Worm (Caenorhabditis elegans) whole organism, L2 larva: Measurements from ENCODE around the gene nspc-19.
"Not testable (repeated sequence)": the region's sequence is repeated elsewhere in the genome, so short reads cannot be mapped to it uniquely, and the experiment has no call there.

Experiments used
- C34F6.9 ChIP-seq: fragments of 150-350 bp; optimal IDR thresholded peaks from 2 replicates; lab custom pipeline; 2014; ENCODE audit warnings: missing biosample characterization, missing genetic modification characterization
- F13H6.1 ChIP-seq: sonication (generic microtip); optimal IDR thresholded peaks from 2 replicates; lab custom pipeline; 2016; ENCODE audit warnings: missing genetic modification characterization, missing compliant biosample characterization
- R02D3.7 ChIP-seq: fragments of 150-350 bp; optimal IDR thresholded peaks from 2 replicates; lab custom pipeline; 2014; ENCODE audit warnings: missing biosample characterization, missing genetic modification characterization
- Y55F3AM.14 ChIP-seq: fragments of 200-800 bp; sonication (Bioruptor generic); optimal IDR thresholded peaks from 2 replicates; lab custom pipeline; 2018; ENCODE audit warnings: mild to moderate bottlenecking, missing genetic modification characterization, missing compliant biosample characterization
- ZK546.5 ChIP-seq: sonication (generic microtip); optimal IDR thresholded peaks from 2 replicates; lab custom pipeline; 2017; ENCODE audit warnings: missing biosample characterization, missing genetic modification characterization
- alr-1 ChIP-seq: fragments of 150-350 bp; optimal IDR thresholded peaks from 2 replicates; lab custom pipeline; 2014; ENCODE audit warnings: missing biosample characterization, missing genetic modification characterization
- aly-2 ChIP-seq: fragments of 150-350 bp; optimal IDR thresholded peaks from 2 replicates; lab custom pipeline; 2014; ENCODE audit warnings: missing biosample characterization, missing genetic modification characterization
- ama-1 ChIP-seq: fragments of 150-350 bp; optimal IDR thresholded peaks from 2 replicates; lab custom pipeline; 2018; ENCODE audit warnings: inconsistent platforms
- blmp-1 ChIP-seq: sonication (generic microtip); optimal IDR thresholded peaks from 2 replicates; lab custom pipeline; 2017; ENCODE audit warnings: missing genetic modification characterization, mild to moderate bottlenecking, missing compliant biosample characterization, antibody characterized with exemption, moderate library complexity; ENCODE audit not compliant: insufficient read depth
- ceh-16 ChIP-seq: fragments of 150-350 bp; optimal IDR thresholded peaks from 2 replicates; lab custom pipeline; 2014; ENCODE audit warnings: missing biosample characterization, missing genetic modification characterization
- ceh-82 ChIP-seq: fragments of 150-350 bp; optimal IDR thresholded peaks from 2 replicates; lab custom pipeline; 2014; ENCODE audit warnings: missing biosample characterization, missing genetic modification characterization
- crh-2 ChIP-seq: sonication (generic microtip); optimal IDR thresholded peaks from 2 replicates; lab custom pipeline; 2017; ENCODE audit warnings: missing biosample characterization, missing genetic modification characterization
- dmd-4 ChIP-seq: sonication (generic microtip); optimal IDR thresholded peaks from 2 replicates; lab custom pipeline; 2017; ENCODE audit warnings: missing biosample characterization, missing genetic modification characterization
- egl-27 ChIP-seq: sonication (generic microtip); optimal IDR thresholded peaks from 3 replicates; lab custom pipeline; 2017; ENCODE audit warnings: missing biosample characterization, missing genetic modification reagents, missing genetic modification characterization
- elt-1 ChIP-seq: fragments of 150-350 bp; optimal IDR thresholded peaks from 2 replicates; lab custom pipeline; 2014; ENCODE audit warnings: missing biosample characterization, missing genetic modification characterization
- elt-3 ChIP-seq: sonication (generic microtip); optimal IDR thresholded peaks from 2 replicates; lab custom pipeline; 2017; ENCODE audit warnings: missing biosample characterization, missing genetic modification characterization
- fos-1 ChIP-seq: fragments of 150-350 bp; optimal IDR thresholded peaks from 2 replicates; lab custom pipeline; 2014; ENCODE audit warnings: missing biosample characterization, missing genetic modification characterization
- gmeb-1 ChIP-seq: fragments of 150-350 bp; optimal IDR thresholded peaks from 2 replicates; lab custom pipeline; 2014; ENCODE audit warnings: missing biosample characterization, missing genetic modification characterization
- lin-11 ChIP-seq: fragments of 150-350 bp; sonication (generic microtip); optimal IDR thresholded peaks from 2 replicates; lab custom pipeline; 2014; ENCODE audit warnings: missing biosample characterization, missing genetic modification characterization, inconsistent platforms, mixed read lengths
- lin-13 ChIP-seq: fragments of 150-350 bp; optimal IDR thresholded peaks from 2 replicates; lab custom pipeline; 2014; ENCODE audit warnings: missing biosample characterization, missing genetic modification reagents, missing genetic modification characterization
- lin-39 ChIP-seq: fragments of 150-350 bp; optimal IDR thresholded peaks from 2 replicates; lab custom pipeline; 2014; ENCODE audit warnings: missing biosample characterization, missing genetic modification reagents, missing genetic modification characterization
- lsy-2 ChIP-seq, 2 experiments: fragments of 150-350 bp in 1 of 2; sonication (generic microtip) in 1 of 2; optimal IDR thresholded peaks; 2 replicates each; lab custom pipeline; 2014 to 2017; ENCODE audit warnings: missing biosample characterization in 2 of 2, missing genetic modification characterization in 2 of 2
- mab-5 ChIP-seq: fragments of 150-350 bp; optimal IDR thresholded peaks from 2 replicates; lab custom pipeline; 2014; ENCODE audit warnings: missing biosample characterization, missing genetic modification characterization
- mbf-1 ChIP-seq: sonication (generic microtip); optimal IDR thresholded peaks from 2 replicates; lab custom pipeline; 2017; ENCODE audit warnings: missing biosample characterization, missing genetic modification characterization
- mdl-1 ChIP-seq, 2 experiments: fragments of 150-350 bp in 1 of 2; sonication (generic microtip) in 1 of 2; optimal IDR thresholded peaks; 2 replicates each; lab custom pipeline; 2017; ENCODE audit warnings: missing biosample characterization in 2 of 2, missing genetic modification characterization in 2 of 2
- nhr-10 ChIP-seq: sonication (generic microtip); optimal IDR thresholded peaks from 2 replicates; lab custom pipeline; 2017; ENCODE audit warnings: missing biosample characterization, missing genetic modification characterization
- nhr-12 ChIP-seq: fragments of 150-350 bp; optimal IDR thresholded peaks from 2 replicates; lab custom pipeline; 2014; ENCODE audit warnings: missing biosample characterization, missing genetic modification characterization
- nhr-129 ChIP-seq: fragments of 150-350 bp; optimal IDR thresholded peaks from 2 replicates; lab custom pipeline; 2014; ENCODE audit warnings: missing biosample characterization, missing genetic modification characterization
- nhr-21 ChIP-seq: fragments of 150-350 bp; optimal IDR thresholded peaks from 2 replicates; lab custom pipeline; 2014; ENCODE audit warnings: missing biosample characterization, missing genetic modification characterization
- nhr-23 ChIP-seq: fragments of 150-350 bp; optimal IDR thresholded peaks from 2 replicates; lab custom pipeline; 2014; ENCODE audit warnings: missing biosample characterization, missing genetic modification reagents, missing genetic modification characterization
- nhr-237 ChIP-seq: fragments of 150-350 bp; optimal IDR thresholded peaks from 2 replicates; lab custom pipeline; 2014; ENCODE audit warnings: missing biosample characterization, missing genetic modification characterization
- nhr-25 ChIP-seq: fragments of 150-350 bp; sonication (generic microtip); optimal IDR thresholded peaks from 3 replicates; lab custom pipeline; 2014; ENCODE audit warnings: missing biosample characterization, missing genetic modification characterization
- nhr-6 ChIP-seq: fragments of 150-350 bp; optimal IDR thresholded peaks from 2 replicates; lab custom pipeline; 2014; ENCODE audit warnings: missing biosample characterization, missing genetic modification characterization
- nhr-77 ChIP-seq: fragments of 150-350 bp; optimal IDR thresholded peaks from 2 replicates; lab custom pipeline; 2014; ENCODE audit warnings: missing biosample characterization, missing genetic modification characterization
- peb-1 ChIP-seq: fragments of 150-350 bp; optimal IDR thresholded peaks from 2 replicates; lab custom pipeline; 2014; ENCODE audit warnings: missing biosample characterization, missing genetic modification characterization
- sem-4 ChIP-seq: fragments of 150-350 bp; optimal IDR thresholded peaks from 2 replicates; lab custom pipeline; 2014; ENCODE audit warnings: missing biosample characterization, missing genetic modification reagents, missing genetic modification characterization
- skn-1 ChIP-seq: sonication (generic microtip); optimal IDR thresholded peaks from 2 replicates; lab custom pipeline; 2017; ENCODE audit warnings: missing biosample characterization, missing genetic modification characterization
- sma-3 ChIP-seq: sonication (generic microtip); optimal IDR thresholded peaks from 2 replicates; lab custom pipeline; 2016; ENCODE audit warnings: missing genetic modification reagents, missing genetic modification characterization, missing compliant biosample characterization
- snpc-4 ChIP-seq: fragments of 150-350 bp; optimal IDR thresholded peaks from 2 replicates; lab custom pipeline; 2014; ENCODE audit warnings: missing biosample characterization, missing genetic modification characterization
- unc-39 ChIP-seq: fragments of 150-350 bp; optimal IDR thresholded peaks from 2 replicates; lab custom pipeline; 2014; ENCODE audit warnings: missing biosample characterization, missing genetic modification characterization
- unc-55 ChIP-seq: fragments of 150-350 bp; sonication (generic microtip); optimal IDR thresholded peaks from 3 replicates; lab custom pipeline; 2014; ENCODE audit warnings: missing biosample characterization, missing genetic modification reagents, missing genetic modification characterization
- unc-62 ChIP-seq: fragments of 150-350 bp; optimal IDR thresholded peaks from 2 replicates; lab custom pipeline; 2014; ENCODE audit warnings: missing biosample characterization, missing genetic modification reagents, missing genetic modification characterization
- zag-1 ChIP-seq: fragments of 150-350 bp; optimal IDR thresholded peaks from 2 replicates; lab custom pipeline; 2014; ENCODE audit warnings: missing biosample characterization, missing genetic modification characterization

nspc-19 gene

DNA sequence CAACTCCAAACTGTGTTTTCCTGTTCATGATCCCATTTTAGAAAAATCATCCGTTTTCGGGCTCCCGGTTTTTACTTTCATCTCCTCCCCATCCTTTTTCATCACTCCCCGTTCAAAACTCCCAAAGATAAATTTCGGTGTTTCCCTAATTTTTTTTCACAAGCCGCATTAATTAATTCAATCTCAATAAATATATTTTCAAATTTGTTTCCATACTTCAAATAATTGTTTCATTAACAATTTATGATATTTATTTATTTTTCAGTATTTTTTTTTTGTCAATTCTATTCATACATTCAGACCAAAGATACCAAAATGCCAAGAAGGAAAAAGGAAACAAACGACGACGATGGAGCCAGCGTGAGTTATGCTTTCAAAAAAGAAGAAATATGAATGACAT, 8.0 kb upstream of the nspc-19 start, which contains the start of gene D1025.1:
TSS of gene D1025.1 (plus strand) at position 301 of the 400 bp plus-strand sequence.
- no peak for TF ChIP-seq gmeb-1 (tag; lab: Kevin White, UChicago)
- no peak for TF ChIP-seq skn-1 (tag; lab: Kevin White, UChicago)
- no peak for TF ChIP-seq zag-1 (tag; lab: Kevin White, UChicago)
- TF ChIP-seq ceh-16: no peak
- TF ChIP-seq mdl-1 (tag; optimal IDR thresholded peaks at IDR 0.05; lab: Kevin White, UChicago): no peak
- TF ChIP-seq sem-4 (tag; lab: Kevin White, UChicago): no peak
- no peak for TF ChIP-seq unc-55

ce11 chrX:14523275-14523674, 5.2 kb upstream of the nspc-19 start, which contains the start of gene nspc-16:
Gene nspc-16 (plus strand): TSS chrX:14523575.
- TF ChIP-seq ceh-82 (tag; lab: Kevin White, UChicago): no peak
- no peak for TF ChIP-seq nhr-25 (tag; lab: Kevin White, UChicago)
- TF ChIP-seq peb-1 (tag; lab: Kevin White, UChicago): no peak
- no peak for TF ChIP-seq C34F6.9 (tag; lab: Kevin White, UChicago)

DNA sequence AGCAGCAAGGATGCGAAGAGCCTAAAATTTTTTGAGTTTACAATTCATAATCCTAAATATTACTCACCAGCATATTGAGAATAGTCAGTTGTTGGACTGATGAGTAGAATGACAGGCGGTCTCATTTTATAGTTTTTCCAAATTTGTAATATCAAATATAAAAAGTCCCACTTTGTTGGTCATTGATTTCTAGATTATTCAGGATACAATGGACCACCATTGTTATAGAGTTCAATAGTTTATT, 3.5 kb upstream of the nspc-19 start, which contains the start of gene nspc-17:
TSS of gene nspc-17 (minus strand) at position 101 of the 244 bp plus-strand sequence.
- not testable (repeated sequence) for TF ChIP-seq egl-27 (tag; lab: Kevin White, UChicago); snpc-4 (tag; lab: Kevin White, UChicago); mdl-1 (tag; optimal IDR thresholded peaks at IDR 0.05; lab: Kevin White, UChicago)

- TF ChIP-seq nhr-6 (tag; lab: Kevin White, UChicago) (peak; percentile 99), nhr-21 (tag; lab: Kevin White, UChicago) (peak; percentile 100), nhr-12 (tag; lab: Kevin White, UChicago) (peak; percentile 80), unc-55 (peak; percentile 99), ZK546.5 (tag; lab: Kevin White, UChicago) (peak; percentile 88), elt-1 (tag; lab: Kevin White, UChicago) (no peak), gmeb-1 (tag; lab: Kevin White, UChicago) (peak; percentile 94), sem-4 (tag; lab: Kevin White, UChicago) (peak; percentile 99), skn-1 (tag; lab: Kevin White, UChicago) (peak; percentile 85), unc-39 (tag; lab: Kevin White, UChicago) (peak; percentile 79), lin-13 (peak; percentile 99), mbf-1 (peak; percentile 79), nhr-25 (tag; lab: Kevin White, UChicago) (peak; percentile 99), alr-1 (tag; lab: Kevin White, UChicago) (no peak), C34F6.9 (tag; lab: Kevin White, UChicago) (peak; percentile 99), mdl-1 (tag; optimal IDR thresholded peaks at IDR 0.05; lab: Kevin White, UChicago) (peak; percentile 96 to 97), peb-1 (tag; lab: Kevin White, UChicago) (no peak), nhr-23 (tag; lab: Kevin White, UChicago) (no peak), egl-27 (tag; lab: Kevin White, UChicago) (peak; percentile 98), snpc-4 (tag; lab: Kevin White, UChicago) (peak; percentile 92), aly-2 (peak; percentile 97), mab-5 (tag; lab: Kevin White, UChicago) (peak; percentile 99), nhr-129 (peak; percentile 100), ceh-82 (tag; lab: Kevin White, UChicago) (peak; percentile 100), elt-3 (peak; percentile 91), unc-62 (GFP tag; lab: Kevin White, UChicago) (peak; percentile 99), sma-3 (GFP tag; lab: Kevin White, UChicago) (peak; percentile 99), R02D3.7 (tag; lab: Kevin White, UChicago) (peak; percentile 83), lin-11 (tag; lab: Kevin White, UChicago) (peak; percentile 98), F13H6.1 (tag; lab: Kevin White, UChicago) (peak; percentile 99), nhr-77 (tag; lab: Kevin White, UChicago) (peak; percentile 99), Y55F3AM.14 (peak; percentile 98), ama-1 (lab: Kevin White, UChicago) (peak; percentile 69), fos-1 (tag; lab: Kevin White, UChicago) (peak; percentile 99), ceh-16 (peak; percentile 97), crh-2 (tag; lab: Kevin White, UChicago) (peak; percentile 100), dmd-4 (tag; lab: Kevin White, UChicago) (peak; percentile 74), blmp-1 (tag; lab: Kevin White, UChicago) (peak; percentile 87), zag-1 (tag; lab: Kevin White, UChicago) (peak; percentile 99), lin-39 (peak; percentile 97), nhr-10 (tag; lab: Kevin White, UChicago) (peak; percentile 98), lsy-2 (tag; optimal IDR thresholded peaks at IDR 0.05; lab: Kevin White, UChicago) (peak; percentile 97), nhr-237 (tag; lab: Kevin White, UChicago) (peak; percentile 98)
These were observed 2.9 kb upstream of the nspc-19 start for ce11 chrX:14525325-14526305.
